Fruit fly (Drosophila melanogaster) whole organism, embryonic: ENCODE measurements around the gene CG5080.

Experiments
- Blimp-1 ChIP-seq: fragments of 200-800 bp; sonication (Bioruptor generic); optimal IDR thresholded peaks from 3 replicates; lab custom pipeline; 2018; ENCODE audit warnings: missing biosample characterization, missing genetic modification characterization, mild to moderate bottlenecking, moderate library complexity, missing genetic modification reagents
- CG10543 ChIP-seq: fragments of 200-800 bp; sonication (Bioruptor generic); optimal IDR thresholded peaks from 3 replicates; lab custom pipeline; 2017; ENCODE audit warnings: missing biosample characterization, mild to moderate bottlenecking, missing genetic modification characterization, moderate library complexity
- CG11456 ChIP-seq: fragments of 200-800 bp; sonication (Bioruptor generic); IDR thresholded peaks from 3 replicates; pipeline ENCODE4 v1.3.6; 2022; ENCODE audit warnings: missing biosample characterization, missing genetic modification characterization
- CG13296 ChIP-seq: fragments of 200-800 bp; sonication (Bioruptor generic); optimal IDR thresholded peaks from 3 replicates; lab custom pipeline; 2018; ENCODE audit warnings: missing biosample characterization, mild to moderate bottlenecking, missing genetic modification characterization
- CG13424 ChIP-seq: fragments of 200-800 bp; sonication (Bioruptor generic); optimal IDR thresholded peaks from 2 replicates; lab custom pipeline; 2019; ENCODE audit warnings: missing biosample characterization, mild to moderate bottlenecking, missing genetic modification characterization, moderate library complexity
- CG14965 ChIP-seq: fragments of 200-800 bp; sonication (Bioruptor generic); optimal IDR thresholded peaks from 2 replicates; lab custom pipeline; 2016; ENCODE audit warnings: missing biosample characterization, missing genetic modification characterization, borderline replicate concordance
- CG15269 ChIP-seq: fragments of 200-800 bp; sonication (Bioruptor generic); optimal IDR thresholded peaks from 2 replicates; lab custom pipeline; 2018; ENCODE audit warnings: missing biosample characterization, mild to moderate bottlenecking, missing genetic modification characterization, moderate library complexity
- CG15601 ChIP-seq: fragments of 200-800 bp; sonication (Bioruptor generic); optimal IDR thresholded peaks from 3 replicates; lab custom pipeline; 2019; ENCODE audit warnings: missing biosample characterization, mild to moderate bottlenecking, missing genetic modification characterization, moderate library complexity
- CG17612 ChIP-seq: fragments of 200-800 bp; sonication (Bioruptor generic); IDR thresholded peaks from 2 replicates; pipeline ENCODE4 v1.3.6; 2022; ENCODE audit warnings: missing biosample characterization, missing genetic modification characterization
- CG1792 ChIP-seq: fragments of 200-800 bp; sonication (Bioruptor generic); optimal IDR thresholded peaks from 2 replicates; lab custom pipeline; 2016; ENCODE audit warnings: missing biosample characterization, missing genetic modification characterization
- CG2116 ChIP-seq: fragments of 200-800 bp; sonication (Bioruptor generic); optimal IDR thresholded peaks from 3 replicates; lab custom pipeline; 2018; ENCODE audit warnings: missing biosample characterization, mild to moderate bottlenecking, missing genetic modification characterization
- CG2129 ChIP-seq: fragments of 200-800 bp; sonication (Bioruptor generic); IDR thresholded peaks from 2 replicates; pipeline ENCODE4 v1.3.6; 2022; ENCODE audit warnings: missing biosample characterization, missing genetic modification characterization; ENCODE audit not compliant: partially characterized antibody
- CG2875 ChIP-seq: fragments of 200-800 bp; sonication (Bioruptor generic); optimal IDR thresholded peaks from 2 replicates; lab custom pipeline; 2017; ENCODE audit warnings: missing biosample characterization, mild to moderate bottlenecking, missing genetic modification characterization, missing genetic modification reagents
- CG31365 ChIP-seq: fragments of 200-800 bp; sonication (Bioruptor generic); optimal IDR thresholded peaks from 2 replicates; lab custom pipeline; 2018; ENCODE audit warnings: missing biosample characterization, mild to moderate bottlenecking, missing genetic modification characterization
- CG31388 ChIP-seq: fragments of 200-800 bp; sonication (Bioruptor generic); optimal IDR thresholded peaks from 2 replicates; lab custom pipeline; 2016; ENCODE audit warnings: missing biosample characterization, missing genetic modification characterization
- CG32532 ChIP-seq: fragments of 200-800 bp; sonication (Bioruptor generic); IDR thresholded peaks from 2 replicates; pipeline ENCODE4 v1.3.6; 2022; ENCODE audit warnings: missing biosample characterization, missing genetic modification characterization
- CG4707 ChIP-seq: fragments of 200-800 bp; sonication (Bioruptor generic); optimal IDR thresholded peaks from 2 replicates; lab custom pipeline; 2018; ENCODE audit warnings: missing biosample characterization, mild to moderate bottlenecking, missing genetic modification characterization, moderate library complexity
- CG5953 ChIP-seq: fragments of 200-800 bp; sonication (Bioruptor generic); IDR thresholded peaks from 2 replicates; pipeline ENCODE4 v1.3.6; 2022; ENCODE audit warnings: missing biosample characterization, missing genetic modification characterization
- CG6254 ChIP-seq: fragments of 200-800 bp; sonication (Bioruptor generic); optimal IDR thresholded peaks from 3 replicates; lab custom pipeline; 2017; ENCODE audit warnings: mild to moderate bottlenecking, missing biosample characterization, missing genetic modification reagents, missing genetic modification characterization
- CG6854 ChIP-seq: fragments of 200-800 bp; sonication (Bioruptor generic); optimal IDR thresholded peaks from 3 replicates; lab custom pipeline; 2017; ENCODE audit warnings: missing biosample characterization, mild to moderate bottlenecking, missing genetic modification characterization
- CG7928 ChIP-seq: fragments of 200-800 bp; sonication (Bioruptor generic); optimal IDR thresholded peaks from 2 replicates; lab custom pipeline; 2017; ENCODE audit warnings: missing biosample characterization, mild to moderate bottlenecking, missing genetic modification characterization
- CG9727 ChIP-seq: fragments of 200-800 bp; sonication (Bioruptor generic); optimal IDR thresholded peaks from 3 replicates; lab custom pipeline; 2017; ENCODE audit warnings: missing biosample characterization, mild to moderate bottlenecking, missing genetic modification characterization
- CrebB ChIP-seq: fragments of 200-800 bp; sonication (Bioruptor generic); optimal IDR thresholded peaks from 3 replicates; lab custom pipeline; 2018; ENCODE audit warnings: missing biosample characterization, mild to moderate bottlenecking, missing genetic modification characterization
- Dp ChIP-seq: fragments of 200-800 bp; sonication (Bioruptor generic); optimal IDR thresholded peaks from 2 replicates; lab custom pipeline; 2018; ENCODE audit warnings: missing biosample characterization, mild to moderate bottlenecking, missing genetic modification characterization, moderate library complexity
- E2f2 ChIP-seq: fragments of 200-800 bp; sonication (Bioruptor generic); IDR thresholded peaks from 2 replicates; pipeline ENCODE4 v1.3.6; 2022; ENCODE audit warnings: missing biosample characterization, missing genetic modification characterization
- Ets97D ChIP-seq: fragments of 200-800 bp; sonication (Bioruptor generic); optimal IDR thresholded peaks from 3 replicates; lab custom pipeline; 2016; ENCODE audit warnings: missing biosample characterization, missing genetic modification characterization
- Fer1 ChIP-seq: fragments of 200-800 bp; sonication (Bioruptor generic); optimal IDR thresholded peaks from 2 replicates; lab custom pipeline; 2017; ENCODE audit warnings: missing biosample characterization, mild to moderate bottlenecking, missing genetic modification characterization
- HLH4C ChIP-seq: fragments of 200-800 bp; sonication (Bioruptor generic); IDR thresholded peaks from 3 replicates; pipeline ENCODE4 v1.3.6; 2022; ENCODE audit warnings: missing biosample characterization, missing genetic modification characterization; ENCODE audit not compliant: partially characterized antibody
- Hr78 ChIP-seq, 2 experiments: fragments of 200-800 bp in 1 of 2; fragments of >200 bp in 1 of 2; sonication (Bioruptor generic) in 1 of 2; optimal IDR thresholded peaks; 2 replicates each; lab custom pipeline; 2017 to 2019; ENCODE audit warnings: missing biosample characterization in 2 of 2, missing genetic modification characterization in 2 of 2, mild to moderate bottlenecking in 1 of 2, moderate library complexity in 1 of 2
- Lim3 ChIP-seq: fragments of 200-800 bp; sonication (Bioruptor generic); IDR thresholded peaks from 2 replicates; pipeline ENCODE4 v1.3.6; 2022; ENCODE audit warnings: missing biosample characterization, missing genetic modification characterization
- Meics ChIP-seq: fragments of 200-800 bp; sonication (Bioruptor generic); optimal IDR thresholded peaks from 2 replicates; lab custom pipeline; 2017; ENCODE audit warnings: missing biosample characterization, mild to moderate bottlenecking, missing genetic modification characterization
- Nf-YB ChIP-seq: fragments of 200-800 bp; sonication (Bioruptor generic); optimal IDR thresholded peaks from 3 replicates; lab custom pipeline; 2019; ENCODE audit warnings: missing biosample characterization, mild to moderate bottlenecking, missing genetic modification characterization, moderate library complexity
- Nf-YC ChIP-seq: fragments of 200-800 bp; optimal IDR thresholded peaks from 3 replicates; lab custom pipeline; 2019; ENCODE audit warnings: missing biosample characterization, mild to moderate bottlenecking, missing genetic modification characterization, moderate library complexity
- bcd ChIP-seq: fragments of 200-800 bp; sonication (Bioruptor generic); optimal IDR thresholded peaks from 2 replicates; lab custom pipeline; 2017; ENCODE audit warnings: missing biosample characterization, mild to moderate bottlenecking, missing genetic modification characterization
- btn ChIP-seq: fragments of 200-800 bp; sonication (Bioruptor generic); optimal IDR thresholded peaks from 2 replicates; lab custom pipeline; 2016; ENCODE audit warnings: missing biosample characterization, missing genetic modification characterization
- cg ChIP-seq: fragments of 200-800 bp; sonication (Bioruptor generic); optimal IDR thresholded peaks from 3 replicates; lab custom pipeline; 2019; ENCODE audit warnings: missing biosample characterization, mild to moderate bottlenecking, missing genetic modification characterization, moderate library complexity
- da ChIP-seq: fragments of 200-800 bp; sonication (Bioruptor generic); optimal IDR thresholded peaks from 2 replicates; lab custom pipeline; 2016; ENCODE audit warnings: missing biosample characterization, missing genetic modification characterization
- dysf ChIP-seq: fragments of 200-800 bp; sonication (Bioruptor generic); IDR thresholded peaks from 3 replicates; pipeline ENCODE4 v1.3.6; 2022; ENCODE audit warnings: missing biosample characterization, missing genetic modification characterization
- ems ChIP-seq: fragments of 200-800 bp; sonication (Bioruptor generic); optimal IDR thresholded peaks from 3 replicates; lab custom pipeline; 2016; ENCODE audit warnings: missing biosample characterization, missing genetic modification characterization
- insv ChIP-seq, 2 experiments: fragments of 200-800 bp; sonication (Bioruptor generic); optimal IDR thresholded peaks; 3 replicates each; lab custom pipeline; 2016 to 2018; ENCODE audit warnings: missing biosample characterization in 2 of 2, missing genetic modification characterization in 2 of 2
- lbe ChIP-seq: fragments of 200-800 bp; sonication (Bioruptor generic); optimal IDR thresholded peaks from 2 replicates; lab custom pipeline; 2016; ENCODE audit warnings: missing biosample characterization, mild to moderate bottlenecking, missing genetic modification characterization
- p53 ChIP-seq: fragments of 200-800 bp; sonication (Bioruptor generic); optimal IDR thresholded peaks from 2 replicates; lab custom pipeline; 2016; ENCODE audit warnings: missing biosample characterization, missing genetic modification characterization
- psq ChIP-seq: fragments of 200-800 bp; sonication (Bioruptor generic); optimal IDR thresholded peaks from 2 replicates; lab custom pipeline; 2017; ENCODE audit warnings: missing biosample characterization, missing genetic modification characterization
- pzg ChIP-seq: fragments of 200-800 bp; sonication (Bioruptor generic); optimal IDR thresholded peaks from 3 replicates; lab custom pipeline; 2018; ENCODE audit warnings: missing biosample characterization, mild to moderate bottlenecking, missing genetic modification characterization, moderate library complexity
- sob ChIP-seq: fragments of 200-800 bp; sonication (Bioruptor generic); IDR thresholded peaks from 2 replicates; pipeline ENCODE4 v1.3.6; 2022; ENCODE audit warnings: missing biosample characterization, missing genetic modification characterization
- ssp ChIP-seq: fragments of 200-800 bp; sonication (Bioruptor generic); IDR thresholded peaks from 2 replicates; pipeline ENCODE4 v1.3.6; 2022; ENCODE audit warnings: missing biosample characterization, missing genetic modification characterization
- stc ChIP-seq: fragments of 200-800 bp; sonication (Bioruptor generic); IDR thresholded peaks from 2 replicates; pipeline ENCODE4 v1.3.6; 2022; ENCODE audit warnings: missing biosample characterization, missing genetic modification characterization
- tx ChIP-seq: fragments of 200-800 bp; sonication (Bioruptor generic); optimal IDR thresholded peaks from 2 replicates; lab custom pipeline; 2016; ENCODE audit warnings: missing biosample characterization, missing genetic modification characterization
- z ChIP-seq: fragments of 200-800 bp; sonication (Bioruptor generic); IDR thresholded peaks from 3 replicates; pipeline ENCODE4 v1.3.6; 2022; ENCODE audit warnings: missing biosample characterization, missing genetic modification characterization

CG5080 gene

dm6 chr2L:1169867-1170415 is 6.3 kb upstream of the CG5080 start, which contains the start of the genes CG31922 and Plap (continued):
- TF ChIP-seq CG13424 (tag; lab: Kevin White, UChicago), result peak; percentile 76
- peak; percentile 91 for TF ChIP-seq CG2129
- peak; percentile 80 for TF ChIP-seq CG10543 (GFP tag; lab: Kevin White, UChicago)
- peak; percentile 60 for TF ChIP-seq CG32532 (GFP tag; lab: Robert Waterston, UW)
- peak; percentile 71 for TF ChIP-seq lbe (GFP tag; lab: Kevin White, UChicago)
- TF ChIP-seq Lim3, result no peak
- TF ChIP-seq bcd (GFP tag; lab: Kevin White, UChicago), result peak; percentile 63
- TF ChIP-seq E2f2 (GFP tag; lab: Robert Waterston, UW), result peak; percentile 59
- TF ChIP-seq CG31388 (GFP tag; lab: Kevin White, UChicago), result no peak
- TF ChIP-seq CG2875 (GFP tag; lab: Kevin White, UChicago), result no peak
- peak; percentile 71 for TF ChIP-seq CG9727 (GFP tag; lab: Kevin White, UChicago)
- 0 out of 3 replicates have a peak, but pooled peaks have one; percentile 57 for TF ChIP-seq CG11456 (GFP tag; lab: Robert Waterston, UW)
- peak; percentile 62; the same call in 1 of the 3 replicates for TF ChIP-seq dysf (GFP tag; lab: Robert Waterston, UW)
- peak; percentile 58 for TF ChIP-seq Meics (GFP tag; lab: Kevin White, UChicago)
- peak; percentile 71 for TF ChIP-seq ems
- peak; percentile 39 for TF ChIP-seq CG1792 (GFP tag; lab: Kevin White, UChicago)
- no peak for TF ChIP-seq z (GFP tag; lab: Robert Waterston, UW)
- no peak for TF ChIP-seq Blimp-1 (GFP tag; lab: Kevin White, UChicago)
- TF ChIP-seq sob (GFP tag; lab: Robert Waterston, UW), result peak; percentile 73
- peak in 1 of 2 experiments; percentile 75 for TF ChIP-seq Hr78 (GFP tag; optimal IDR thresholded peaks at IDR 0.05; lab: Kevin White, UChicago)
- TF ChIP-seq insv (GFP tag; optimal IDR thresholded peaks at IDR 0.05; lab: Kevin White, UChicago), result peak in 1 of 2 experiments; percentile 35
- TF ChIP-seq stc (GFP tag; lab: Robert Waterston, UW), result 0 out of 2 replicates have a peak, but pooled peaks have one; percentile 7
- no peak for TF ChIP-seq CG31365
- TF ChIP-seq ssp (GFP tag; lab: Robert Waterston, UW), result peak; percentile 62
- TF ChIP-seq CG7928, result peak; percentile 39
- TF ChIP-seq CG5953 (GFP tag; lab: Robert Waterston, UW), result no peak
- TF ChIP-seq HLH4C, result peak; percentile 79
- no peak for TF ChIP-seq CG15269
- TF ChIP-seq tx, result peak; percentile 41
- no peak for TF ChIP-seq CG17612
- peak; percentile 58 for TF ChIP-seq pzg
- peak; percentile 29 for TF ChIP-seq Nf-YB (GFP tag; lab: Kevin White, UChicago)
- no peak for TF ChIP-seq CG6254 (GFP tag; lab: Kevin White, UChicago)
- TF ChIP-seq Ets97D (GFP tag; lab: Kevin White, UChicago), result peak; percentile 75
- no peak for TF ChIP-seq CG6854 (GFP tag; lab: Kevin White, UChicago)
- TF ChIP-seq cg (GFP tag; lab: Kevin White, UChicago), result no peak
- TF ChIP-seq CG4707 (GFP tag; lab: Kevin White, UChicago), result no peak
- peak; percentile 32 for TF ChIP-seq CrebB (tag; lab: Kevin White, UChicago)
- TF ChIP-seq CG13296 (GFP tag; lab: Kevin White, UChicago), result peak; percentile 49
- TF ChIP-seq CG2116 (GFP tag; lab: Kevin White, UChicago), result peak; percentile 74
- TF ChIP-seq btn (GFP tag; lab: Kevin White, UChicago), result no peak
- TF ChIP-seq CG14965, result no peak
- TF ChIP-seq da (GFP tag; lab: Kevin White, UChicago), result no peak
- peak; percentile 38 for TF ChIP-seq Dp (GFP tag; lab: Kevin White, UChicago)
- TF ChIP-seq psq (GFP tag; lab: Kevin White, UChicago), result peak; percentile 16
- no peak for TF ChIP-seq p53 (GFP tag; lab: Kevin White, UChicago)
- peak; percentile 72 for TF ChIP-seq Nf-YC
- peak; percentile 71 for TF ChIP-seq CG15601 (tag; lab: Kevin White, UChicago)
- peak; percentile 70 for TF ChIP-seq Fer1 (GFP tag; lab: Kevin White, UChicago)
